1 worm cellular context compared by ENCODE assay signal in the genomic region with DNA sequence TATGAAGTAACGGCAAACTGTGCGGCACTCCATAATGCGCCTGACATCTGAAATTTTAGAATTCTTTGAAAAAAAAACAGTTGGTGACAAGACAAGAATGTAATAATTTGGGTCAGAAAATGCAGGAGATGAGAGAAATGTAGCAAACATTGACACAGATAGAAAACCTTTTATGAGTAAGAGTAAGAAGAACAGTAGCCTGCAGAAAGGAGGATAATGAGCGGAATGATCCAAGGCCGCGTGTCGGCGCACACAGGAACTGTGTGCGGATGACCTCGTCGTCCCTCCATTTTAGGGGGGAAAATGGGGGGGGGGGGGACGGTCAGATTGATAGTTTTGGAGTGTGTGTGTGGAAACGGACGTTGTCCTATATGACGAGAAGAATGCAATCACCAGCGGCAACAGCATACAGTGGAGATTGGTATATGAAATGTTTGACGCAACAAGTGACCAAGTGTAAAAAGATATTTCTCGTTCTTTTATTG.
TF ChIP-seq lines count a peak whose summit lies in the region.

A gene (minus strand): TSS at position 51 of the 485 bp plus-strand sequence.

TF ChIP-seq in whole organism, L4 larva, 104 proteins besides CTCF, POLR2A, EP300 and RAD21 (continued from another document):
- TF ChIP-seq Y75B8A.6 (GFP tag; IDR thresholded peaks at IDR 0.05; lab: Robert Waterston, UW), result no peak
- TF ChIP-seq nhr-11 (tag; optimal IDR thresholded peaks at IDR 0.05; lab: Kevin White, UChicago), result no peak
- TF ChIP-seq ztf-11 (tag; optimal IDR thresholded peaks at IDR 0.05; lab: Kevin White, UChicago), result no peak
- peak; percentile 77 for TF ChIP-seq nhr-28 (tag; optimal IDR thresholded peaks at IDR 0.05; lab: Kevin White, UChicago)
